Fruit fly (Drosophila melanogaster) whole organism, embryonic: ENCODE data around the gene AP-2alpha.

Experiments
- Atf6 ChIP-seq: fragments of 200-800 bp; sonication (Bioruptor generic); IDR thresholded peaks from 2 replicates; pipeline ENCODE4 v1.3.6; 2022; ENCODE audit warnings: missing biosample characterization, missing genetic modification characterization
- Awh ChIP-seq: fragments of 200-800 bp; sonication (Bioruptor generic); IDR thresholded peaks from 2 replicates; pipeline ENCODE4, ENCODE4 v1.3.6; 2022; ENCODE audit warnings: missing biosample characterization, missing genetic modification characterization
- BEAF-32 ChIP-seq: fragments of 200-800 bp; sonication (Bioruptor generic); optimal IDR thresholded peaks from 3 replicates; lab custom pipeline; 2017; ENCODE audit warnings: missing biosample characterization, missing genetic modification characterization, mild to moderate bottlenecking, moderate library complexity, missing genetic modification reagents
- CG10543 ChIP-seq: fragments of 200-800 bp; sonication (Bioruptor generic); optimal IDR thresholded peaks from 3 replicates; lab custom pipeline; 2017; ENCODE audit warnings: missing biosample characterization, mild to moderate bottlenecking, missing genetic modification characterization, moderate library complexity
- CG10979 ChIP-seq: fragments of 200-800 bp; sonication (Bioruptor generic); optimal IDR thresholded peaks from 2 replicates; lab custom pipeline; 2018; ENCODE audit warnings: missing biosample characterization, mild to moderate bottlenecking, missing genetic modification characterization, moderate library complexity
- CG11093 ChIP-seq: fragments of 200-800 bp; sonication (Bioruptor generic); IDR thresholded peaks from 3 replicates; pipeline ENCODE4 v1.3.6; 2022; ENCODE audit warnings: missing biosample characterization, missing genetic modification characterization
- CG12769 ChIP-seq: fragments of 200-800 bp; sonication (Bioruptor generic); optimal IDR thresholded peaks from 2 replicates; lab custom pipeline; 2019; ENCODE audit warnings: missing biosample characterization, mild to moderate bottlenecking, missing genetic modification characterization, moderate library complexity
- CG13296 ChIP-seq: fragments of 200-800 bp; sonication (Bioruptor generic); optimal IDR thresholded peaks from 3 replicates; lab custom pipeline; 2018; ENCODE audit warnings: missing biosample characterization, mild to moderate bottlenecking, missing genetic modification characterization
- CG13894 ChIP-seq: fragments of 200-800 bp; sonication (Bioruptor generic); optimal IDR thresholded peaks from 3 replicates; lab custom pipeline; 2018; ENCODE audit warnings: missing biosample characterization, mild to moderate bottlenecking, missing genetic modification characterization, moderate library complexity
- CG17568 ChIP-seq: fragments of 200-800 bp; sonication (Bioruptor generic); optimal IDR thresholded peaks from 2 replicates; lab custom pipeline; 2018; ENCODE audit warnings: missing biosample characterization, mild to moderate bottlenecking, missing genetic modification characterization, moderate library complexity
- CG18262 ChIP-seq: fragments of 200-800 bp; optimal IDR thresholded peaks from 3 replicates; lab custom pipeline; 2019; ENCODE audit warnings: missing biosample characterization, mild to moderate bottlenecking, missing genetic modification characterization, moderate library complexity
- CG2875 ChIP-seq: fragments of 200-800 bp; sonication (Bioruptor generic); optimal IDR thresholded peaks from 2 replicates; lab custom pipeline; 2017; ENCODE audit warnings: missing biosample characterization, mild to moderate bottlenecking, missing genetic modification characterization, missing genetic modification reagents
- CG3847 ChIP-seq: fragments of 200-800 bp; sonication (Bioruptor generic); IDR thresholded peaks from 2 replicates; pipeline ENCODE4 v1.3.6; 2022; ENCODE audit warnings: missing biosample characterization, missing genetic modification characterization
- CG6689 ChIP-seq: fragments of 200-800 bp; sonication (Bioruptor generic); IDR thresholded peaks from 2 replicates; pipeline ENCODE4 v1.3.6; 2022; ENCODE audit warnings: missing biosample characterization, missing genetic modification characterization
- CG6765 ChIP-seq: fragments of 200-800 bp; sonication (Bioruptor generic); optimal IDR thresholded peaks from 3 replicates; lab custom pipeline; 2017; ENCODE audit warnings: missing biosample characterization, mild to moderate bottlenecking, missing genetic modification characterization
- CG7271 ChIP-seq: fragments of 200-800 bp; sonication (Bioruptor generic); optimal IDR thresholded peaks from 2 replicates; lab custom pipeline; 2018; ENCODE audit warnings: missing biosample characterization, mild to moderate bottlenecking, missing genetic modification characterization, moderate library complexity
- CG7839 ChIP-seq: fragments of 200-800 bp; sonication (Bioruptor generic); optimal IDR thresholded peaks from 3 replicates; lab custom pipeline; 2018; ENCODE audit warnings: missing biosample characterization, mild to moderate bottlenecking, missing genetic modification characterization, moderate library complexity
- CG7963 ChIP-seq: fragments of 200-800 bp; sonication (Bioruptor generic); IDR thresholded peaks from 3 replicates; pipeline ENCODE4 v1.3.6; 2022; ENCODE audit warnings: missing biosample characterization, missing genetic modification characterization; ENCODE audit not compliant: partially characterized antibody
- CkIIα-i1 ChIP-seq: fragments of 200-800 bp; sonication (Bioruptor generic); IDR thresholded peaks from 2 replicates; pipeline ENCODE4 v1.3.6; 2022; ENCODE audit warnings: missing biosample characterization, missing genetic modification characterization
- Deaf1 ChIP-seq: fragments of 200-800 bp; optimal IDR thresholded peaks from 3 replicates; lab custom pipeline; 2019; ENCODE audit warnings: missing biosample characterization, mild to moderate bottlenecking, missing genetic modification characterization, moderate library complexity
- Dip2 ChIP-seq: fragments of 200-800 bp; sonication (Bioruptor generic); IDR thresholded peaks from 2 replicates; pipeline ENCODE4 v1.3.6; 2022; ENCODE audit warnings: missing biosample characterization, missing genetic modification characterization
- Hand ChIP-seq: fragments of 200-800 bp; sonication (Bioruptor generic); optimal IDR thresholded peaks from 2 replicates; lab custom pipeline; 2017; ENCODE audit warnings: mild to moderate bottlenecking, missing biosample characterization, missing genetic modification reagents, missing genetic modification characterization
- Kr ChIP-seq: fragments of 200-800 bp; sonication (Bioruptor generic); optimal IDR thresholded peaks from 2 replicates; lab custom pipeline; 2017; ENCODE audit warnings: missing biosample characterization, mild to moderate bottlenecking, missing genetic modification characterization
- Mad ChIP-seq: fragments of 200-800 bp; sonication (Bioruptor generic); optimal IDR thresholded peaks from 2 replicates; lab custom pipeline; 2016; ENCODE audit warnings: missing biosample characterization, missing genetic modification characterization
- Neu2 ChIP-seq: fragments of 200-800 bp; sonication (Bioruptor generic); optimal IDR thresholded peaks from 3 replicates; lab custom pipeline; 2016; ENCODE audit warnings: missing biosample characterization, missing genetic modification characterization, borderline replicate concordance
- Ptx1 ChIP-seq: fragments of 200-800 bp; sonication (Bioruptor generic); IDR thresholded peaks from 2 replicates; pipeline ENCODE4 v1.3.6; 2022; ENCODE audit warnings: missing biosample characterization, missing genetic modification characterization
- Sox100B ChIP-seq: fragments of 200-800 bp; sonication (Bioruptor generic); optimal IDR thresholded peaks from 3 replicates; lab custom pipeline; 2018; ENCODE audit warnings: missing biosample characterization, mild to moderate bottlenecking, missing genetic modification characterization
- Vsx1 ChIP-seq: fragments of 200-800 bp; sonication (Bioruptor generic); optimal IDR thresholded peaks from 2 replicates; lab custom pipeline; 2017; ENCODE audit warnings: missing biosample characterization, mild to moderate bottlenecking, missing genetic modification characterization, missing genetic modification reagents
- abd-A ChIP-seq: fragments of 200-800 bp; sonication (Bioruptor generic); optimal IDR thresholded peaks from 3 replicates; lab custom pipeline; 2019; ENCODE audit warnings: missing biosample characterization, mild to moderate bottlenecking, missing genetic modification characterization, moderate library complexity
- ara ChIP-seq: fragments of 200-800 bp; sonication (Bioruptor generic); IDR thresholded peaks from 2 replicates; pipeline ENCODE4 v1.3.6; 2022; ENCODE audit warnings: missing biosample characterization, missing genetic modification characterization
- az2 ChIP-seq: fragments of 200-800 bp; sonication (Bioruptor generic); optimal IDR thresholded peaks from 3 replicates; lab custom pipeline; 2016; ENCODE audit warnings: missing biosample characterization, missing genetic modification characterization
- bab2 ChIP-seq: fragments of 200-800 bp; sonication (Bioruptor generic); optimal IDR thresholded peaks from 2 replicates; lab custom pipeline; 2016; ENCODE audit warnings: missing biosample characterization, missing genetic modification characterization
- crc ChIP-seq: fragments of 200-800 bp; sonication (Bioruptor generic); optimal IDR thresholded peaks from 2 replicates; lab custom pipeline; 2016; ENCODE audit warnings: missing biosample characterization, missing genetic modification characterization
- eve ChIP-seq, 2 experiments: fragments of >200 bp; optimal IDR thresholded peaks; 2 replicates each; lab custom pipeline; 2017; ENCODE audit warnings: missing biosample characterization in 2 of 2, missing genetic modification characterization in 2 of 2
- grn ChIP-seq: fragments of 200-800 bp; sonication (Bioruptor generic); optimal IDR thresholded peaks from 3 replicates; lab custom pipeline; 2017; ENCODE audit warnings: missing biosample characterization, missing genetic modification characterization
- gsb-n ChIP-seq: fragments of 200-800 bp; sonication (Bioruptor generic); optimal IDR thresholded peaks from 3 replicates; lab custom pipeline; 2018; ENCODE audit warnings: missing biosample characterization, mild to moderate bottlenecking, missing genetic modification characterization
- jigr1 ChIP-seq: fragments of 200-800 bp; sonication (Bioruptor generic); IDR thresholded peaks from 3 replicates; pipeline ENCODE4 v1.3.6; 2022; ENCODE audit warnings: missing biosample characterization, missing genetic modification characterization
- jing ChIP-seq: fragments of 200-800 bp; sonication (Bioruptor generic); optimal IDR thresholded peaks from 2 replicates; lab custom pipeline; 2018; ENCODE audit warnings: missing biosample characterization, mild to moderate bottlenecking, missing genetic modification characterization
- oc ChIP-seq: fragments of 200-800 bp; sonication (Bioruptor generic); optimal IDR thresholded peaks from 2 replicates; lab custom pipeline; 2018; ENCODE audit warnings: missing biosample characterization, mild to moderate bottlenecking, missing genetic modification characterization, moderate library complexity
- otp ChIP-seq: fragments of 200-800 bp; sonication (Bioruptor generic); IDR thresholded peaks from 3 replicates; pipeline ENCODE4, ENCODE4 v1.3.6; 2022; ENCODE audit warnings: missing biosample characterization, missing genetic modification characterization
- pum ChIP-seq: fragments of 200-800 bp; sonication (Bioruptor generic); optimal IDR thresholded peaks from 2 replicates; lab custom pipeline; 2016; ENCODE audit warnings: missing biosample characterization, missing genetic modification characterization
- pzg ChIP-seq: fragments of 200-800 bp; sonication (Bioruptor generic); optimal IDR thresholded peaks from 3 replicates; lab custom pipeline; 2018; ENCODE audit warnings: missing biosample characterization, mild to moderate bottlenecking, missing genetic modification characterization, moderate library complexity
- scrt ChIP-seq: fragments of 200-800 bp; sonication (Bioruptor generic); optimal IDR thresholded peaks from 2 replicates; lab custom pipeline; 2018; ENCODE audit warnings: missing biosample characterization, mild to moderate bottlenecking, missing genetic modification characterization, moderate library complexity
- sob ChIP-seq: fragments of 200-800 bp; sonication (Bioruptor generic); IDR thresholded peaks from 2 replicates; pipeline ENCODE4 v1.3.6; 2022; ENCODE audit warnings: missing biosample characterization, missing genetic modification characterization
- sr ChIP-seq: fragments of 200-800 bp; sonication (Bioruptor generic); IDR thresholded peaks from 3 replicates; pipeline ENCODE4 v1.3.6; 2022; ENCODE audit warnings: missing biosample characterization, missing genetic modification characterization
- stc ChIP-seq: fragments of 200-800 bp; sonication (Bioruptor generic); IDR thresholded peaks from 2 replicates; pipeline ENCODE4 v1.3.6; 2022; ENCODE audit warnings: missing biosample characterization, missing genetic modification characterization
- tna ChIP-seq: fragments of 200-800 bp; sonication (Bioruptor generic); IDR thresholded peaks from 2 replicates; pipeline ENCODE4 v1.3.6; 2022; ENCODE audit warnings: missing biosample characterization, missing genetic modification characterization; ENCODE audit not compliant: partially characterized antibody
- vvl ChIP-seq: fragments of 200-800 bp; sonication (Bioruptor generic); IDR thresholded peaks from 2 replicates; pipeline ENCODE4 v1.3.6; 2022; ENCODE audit warnings: missing biosample characterization, missing genetic modification characterization
- wdn ChIP-seq: fragments of 200-800 bp; sonication (Bioruptor generic); IDR thresholded peaks from 2 replicates; pipeline ENCODE4 v1.3.6; 2022; ENCODE audit warnings: missing biosample characterization, missing genetic modification characterization
- zen ChIP-seq: fragments of 200-800 bp; sonication (Bioruptor generic); optimal IDR thresholded peaks from 3 replicates; lab custom pipeline; 2018; ENCODE audit warnings: missing biosample characterization, mild to moderate bottlenecking, missing genetic modification characterization, moderate library complexity

The AP-2alpha gene

dm6 chr2L:392529-392928 lies 22.0 kb downstream of the AP-2alpha start:
- TF ChIP-seq CG13296 (GFP tag; lab: Kevin White, UChicago) (no peak), pzg (GFP tag; lab: Kevin White, UChicago) (no peak), wdn (no peak), eve (GFP tag; optimal IDR thresholded peaks at IDR 0.05; lab: Kevin White, UChicago) (no peak), Mad (GFP tag; lab: Kevin White, UChicago) (no peak), CG6689 (GFP tag; lab: Robert Waterston, UW) (no peak), Kr (GFP tag; lab: Kevin White, UChicago) (no peak), Atf6 (GFP tag; lab: Robert Waterston, UW) (no peak), stc (GFP tag; lab: Robert Waterston, UW) (no peak), CG6765 (GFP tag; lab: Kevin White, UChicago) (no peak), CG12769 (tag; lab: Kevin White, UChicago) (peak; percentile 63), zen (tag; lab: Kevin White, UChicago) (no peak), abd-A (peak; percentile 72), Dip2 (GFP tag; lab: Robert Waterston, UW) (no peak), scrt (GFP tag; lab: Kevin White, UChicago) (no peak), Awh (GFP tag; lab: Robert Waterston, UW) (peak; percentile 99), CG17568 (GFP tag; lab: Kevin White, UChicago) (no peak), CG7963 (GFP tag; lab: Robert Waterston, UW) (no peak), sob (GFP tag; lab: Robert Waterston, UW) (no peak), CG10979 (tag; lab: Kevin White, UChicago) (no peak), CkIIα-i1 (no peak), vvl (GFP tag; lab: Robert Waterston, UW) (peak; percentile 85), otp (GFP tag; lab: Robert Waterston, UW) (peak; percentile 59; the same call in 1 of the 3 replicates), Vsx1 (GFP tag; lab: Kevin White, UChicago) (peak; percentile 68), az2 (GFP tag; lab: Kevin White, UChicago) (no peak), CG2875 (no peak), Sox100B (GFP tag; lab: Kevin White, UChicago) (no peak), oc (tag; lab: Kevin White, UChicago) (peak; percentile 92), CG10543 (GFP tag; lab: Kevin White, UChicago) (no peak), ara (GFP tag; lab: Robert Waterston, UW) (no peak), CG3847 (GFP tag; lab: Robert Waterston, UW) (no peak)

dm6 chr2L:390509-390908 lies 24.1 kb downstream of the AP-2alpha start:
- TF ChIP-seq Vsx1 (GFP tag; lab: Kevin White, UChicago) (peak; percentile 26), Hand (GFP tag; lab: Kevin White, UChicago) (no peak), crc (no peak), Neu2 (no peak), gsb-n (tag; lab: Kevin White, UChicago) (peak; percentile 42), CG11093 (GFP tag; lab: Robert Waterston, UW) (no peak), Ptx1 (GFP tag; lab: Robert Waterston, UW) (no peak), abd-A (peak; percentile 84), Deaf1 (tag; lab: Kevin White, UChicago) (no peak), sr (GFP tag; lab: Robert Waterston, UW) (peak; percentile 81; the same call in 2 of the 3 replicates), CG7963 (GFP tag; lab: Robert Waterston, UW) (no peak), Awh (GFP tag; lab: Robert Waterston, UW) (peak; percentile 96), CG13894 (tag; lab: Kevin White, UChicago) (peak; percentile 8), BEAF-32 (GFP tag; lab: Kevin White, UChicago) (no peak), bab2 (GFP tag; lab: Kevin White, UChicago) (no peak), jing (no peak), jigr1 (GFP tag; lab: Robert Waterston, UW) (no peak), grn (GFP tag; lab: Kevin White, UChicago) (peak; percentile 55), tna (GFP tag; lab: Robert Waterston, UW) (no peak), CG18262 (tag; lab: Kevin White, UChicago) (no peak), pum (GFP tag; lab: Kevin White, UChicago) (no peak), CG7839 (tag; lab: Kevin White, UChicago) (no peak), CG7271 (tag; lab: Kevin White, UChicago) (no peak), vvl (GFP tag; lab: Robert Waterston, UW) (peak; percentile 80; the same call in 1 of the 2 replicates)
